Worm (Caenorhabditis elegans): ENCODE results near the gene T16G12.6.

- no peak for TF ChIP-seq him-1 (tag; optimal IDR thresholded peaks at IDR 0.05)
- no peak for TF ChIP-seq dao-5 (tag; optimal IDR thresholded peaks at IDR 0.05)
Observed at ce11 chrIII:10106390-10106789, 37.0 kb downstream of the T16G12.6 start, which contains the start of gene srt-55.

All from whole organism, L4/young adult.